Worm (Caenorhabditis elegans) whole organism, mixed stage, embryonic: ENCODE data around the gene slc-17.4.

Experiments used
- M03D4.4 ChIP-seq: sonication (generic microtip); optimal IDR thresholded peaks from 2 replicates; lab custom pipeline; 2017; ENCODE audit warnings: mild to moderate bottlenecking, missing genetic modification characterization, missing compliant biosample characterization
- bed-3 ChIP-seq: fragments of 200-800 bp; sonication (Bioruptor generic); optimal IDR thresholded peaks from 3 replicates; lab custom pipeline; 2018; ENCODE audit warnings: mild to moderate bottlenecking, missing genetic modification characterization, moderate library complexity, missing compliant biosample characterization
- blmp-1 ChIP-seq: fragments of 150-350 bp; optimal IDR thresholded peaks from 2 replicates; lab custom pipeline; 2014; ENCODE audit warnings: missing biosample characterization, missing genetic modification characterization
- ceh-39 ChIP-seq: fragments of 150-350 bp; optimal IDR thresholded peaks from 2 replicates; lab custom pipeline; 2014; ENCODE audit warnings: missing biosample characterization, missing genetic modification characterization
- ceh-43 ChIP-seq: fragments of 200-800 bp; sonication (Bioruptor generic); optimal IDR thresholded peaks from 2 replicates; lab custom pipeline; 2018; ENCODE audit warnings: mild to moderate bottlenecking, missing genetic modification characterization, moderate library complexity, missing compliant biosample characterization
- ceh-83 ChIP-seq: fragments of 200-800 bp; sonication (Bioruptor generic); optimal IDR thresholded peaks from 2 replicates; lab custom pipeline; 2018; ENCODE audit warnings: mild to moderate bottlenecking, missing genetic modification characterization, missing compliant biosample characterization
- ces-1 ChIP-seq: fragments of 150-350 bp; optimal IDR thresholded peaks from 2 replicates; lab custom pipeline; 2014; ENCODE audit warnings: missing biosample characterization, missing genetic modification reagents, missing genetic modification characterization
- cnd-1 ChIP-seq: fragments of 200-800 bp; sonication (Bioruptor generic); optimal IDR thresholded peaks from 2 replicates; lab custom pipeline; 2018; ENCODE audit warnings: mild to moderate bottlenecking, missing genetic modification characterization, missing compliant biosample characterization
- drap-1 ChIP-seq: fragments of 200-800 bp; sonication (Bioruptor generic); optimal IDR thresholded peaks from 3 replicates; lab custom pipeline; 2018; ENCODE audit warnings: mild to moderate bottlenecking, missing genetic modification characterization, missing compliant biosample characterization
- elt-1 ChIP-seq: sonication (generic microtip); optimal IDR thresholded peaks from 2 replicates; lab custom pipeline; 2017; ENCODE audit warnings: missing genetic modification characterization, mild to moderate bottlenecking, missing compliant biosample characterization, antibody characterized with exemption, moderate library complexity, borderline replicate concordance; ENCODE audit not compliant: insufficient read depth
- elt-3 ChIP-seq: fragments of 150-350 bp; optimal IDR thresholded peaks from 2 replicates; lab custom pipeline; 2014; ENCODE audit warnings: missing biosample characterization, missing genetic modification characterization
- flh-1 ChIP-seq: fragments of 200-800 bp; sonication (Bioruptor generic); optimal IDR thresholded peaks from 2 replicates; lab custom pipeline; 2018; ENCODE audit warnings: mild to moderate bottlenecking, missing genetic modification characterization, moderate library complexity, missing compliant biosample characterization
- ham-2 ChIP-seq: fragments of 200-800 bp; sonication (Bioruptor generic); optimal IDR thresholded peaks from 2 replicates; lab custom pipeline; 2018; ENCODE audit warnings: mild to moderate bottlenecking, missing genetic modification characterization, missing compliant biosample characterization
- hlh-1 ChIP-seq: fragments of 150-350 bp; optimal IDR thresholded peaks from 2 replicates; lab custom pipeline; 2014; ENCODE audit warnings: missing biosample characterization, missing genetic modification reagents, missing genetic modification characterization
- lin-13 ChIP-seq: fragments of 150-350 bp; optimal IDR thresholded peaks from 2 replicates; lab custom pipeline; 2014; ENCODE audit warnings: missing biosample characterization, missing genetic modification characterization
- lin-32 ChIP-seq: fragments of 200-800 bp; sonication (Bioruptor generic); optimal IDR thresholded peaks from 2 replicates; lab custom pipeline; 2018; ENCODE audit warnings: mild to moderate bottlenecking, missing genetic modification characterization, missing compliant biosample characterization
- lsy-2 ChIP-seq: fragments of 150-350 bp; optimal IDR thresholded peaks from 2 replicates; lab custom pipeline; 2014; ENCODE audit warnings: missing biosample characterization, missing genetic modification characterization
- mab-5 ChIP-seq: fragments of 150-350 bp; optimal IDR thresholded peaks from 2 replicates; lab custom pipeline; 2014; ENCODE audit warnings: missing biosample characterization, missing genetic modification characterization
- mep-1 ChIP-seq: fragments of 150-350 bp; optimal IDR thresholded peaks from 2 replicates; lab custom pipeline; 2017; ENCODE audit warnings: missing biosample characterization, missing genetic modification reagents, missing genetic modification characterization, inconsistent platforms
- mls-2 ChIP-seq: sonication (generic microtip); optimal IDR thresholded peaks from 2 replicates; lab custom pipeline; 2016; ENCODE audit warnings: mild to moderate bottlenecking, missing genetic modification characterization, moderate library complexity, missing compliant biosample characterization
- nhr-12 ChIP-seq: fragments of 150-350 bp; optimal IDR thresholded peaks from 2 replicates; lab custom pipeline; 2014; ENCODE audit warnings: missing biosample characterization, missing genetic modification characterization
- nhr-2 ChIP-seq: fragments of 150-350 bp; optimal IDR thresholded peaks from 2 replicates; lab custom pipeline; 2014; ENCODE audit warnings: missing biosample characterization, missing genetic modification characterization
- nhr-237 ChIP-seq: fragments of 150-350 bp; optimal IDR thresholded peaks from 2 replicates; lab custom pipeline; 2014; ENCODE audit warnings: missing biosample characterization, missing genetic modification characterization
- nhr-28 ChIP-seq: fragments of 150-350 bp; optimal IDR thresholded peaks from 2 replicates; lab custom pipeline; 2014; ENCODE audit warnings: missing biosample characterization, missing genetic modification characterization
- nhr-76 ChIP-seq: sonication (generic microtip); optimal IDR thresholded peaks from 2 replicates; lab custom pipeline; 2017; ENCODE audit warnings: missing biosample characterization, missing genetic modification characterization
- pha-4 ChIP-seq: fragments of 150-350 bp; optimal IDR thresholded peaks from 2 replicates; lab custom pipeline; 2018; ENCODE audit warnings: missing biosample characterization, missing genetic modification reagents, missing genetic modification characterization
- snpc-4 ChIP-seq: fragments of 150-350 bp; optimal IDR thresholded peaks from 2 replicates; lab custom pipeline; 2014; ENCODE audit warnings: missing biosample characterization, missing genetic modification characterization
- sptf-1 ChIP-seq: sonication (generic microtip); optimal IDR thresholded peaks from 2 replicates; lab custom pipeline; 2017; ENCODE audit warnings: mild to moderate bottlenecking, missing genetic modification characterization, moderate library complexity, missing compliant biosample characterization
- tbx-8 ChIP-seq: fragments of 200-800 bp; sonication (Bioruptor generic); optimal IDR thresholded peaks from 2 replicates; lab custom pipeline; 2018; ENCODE audit warnings: mild to moderate bottlenecking, missing genetic modification characterization, moderate library complexity, missing compliant biosample characterization
- unc-120 ChIP-seq: sonication (generic microtip); optimal IDR thresholded peaks from 2 replicates; lab custom pipeline; 2017; ENCODE audit warnings: missing genetic modification characterization, missing compliant biosample characterization; ENCODE audit not compliant: poor library complexity, severe bottlenecking
- unc-39 ChIP-seq: fragments of 150-350 bp; optimal IDR thresholded peaks from 2 replicates; lab custom pipeline; 2014; ENCODE audit warnings: missing biosample characterization, missing genetic modification characterization
- unc-62 ChIP-seq: fragments of 150-350 bp; optimal IDR thresholded peaks from 2 replicates; lab custom pipeline; 2014; ENCODE audit warnings: missing biosample characterization, missing genetic modification reagents, missing genetic modification characterization
- zip-8 ChIP-seq: fragments of 150-350 bp; optimal IDR thresholded peaks from 2 replicates; lab custom pipeline; 2014; ENCODE audit warnings: missing biosample characterization, missing genetic modification characterization
- ztf-11 ChIP-seq: fragments of 150-350 bp; optimal IDR thresholded peaks from 2 replicates; lab custom pipeline; 2014; ENCODE audit warnings: missing biosample characterization, missing genetic modification characterization

slc-17.4 gene

DNA sequence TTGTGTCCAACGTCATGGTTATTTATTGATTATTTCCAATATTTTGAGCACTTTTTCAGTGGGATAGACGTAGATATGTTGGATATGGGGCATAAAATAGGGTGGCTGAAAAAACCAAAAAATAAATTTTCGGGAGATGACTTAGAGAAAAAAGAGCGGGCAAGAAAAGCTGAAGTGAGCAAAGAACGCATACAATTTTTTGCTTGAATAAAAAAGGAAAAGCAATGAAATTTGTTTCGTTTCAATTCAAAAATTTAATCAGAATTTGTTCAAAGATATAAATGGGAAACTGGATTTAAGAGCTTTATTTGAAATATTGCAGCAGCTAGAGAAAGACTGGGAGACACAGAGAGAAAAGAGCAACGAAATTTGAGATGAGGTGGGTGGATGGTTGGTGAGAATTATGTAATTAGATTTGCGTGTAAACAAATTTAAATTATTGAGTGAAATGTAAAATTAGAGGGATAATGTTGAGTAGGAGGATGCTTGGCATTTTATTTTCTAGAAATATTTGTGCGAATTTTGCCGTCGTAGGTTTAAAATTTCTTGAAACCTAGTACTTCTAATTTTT, at the start of gene slc-17.4, which contains the start of gene T28F3.11:
TSS of gene slc-17.4 (minus strand) at position 105 of the 571 bp plus-strand sequence.
TSS of gene T28F3.11 (minus strand) at position 51 of the 571 bp plus-strand sequence.
- peak; percentile 64 for TF ChIP-seq ces-1 (GFP tag; lab: Kevin White, UChicago)
- TF ChIP-seq ham-2, result no peak

DNA sequence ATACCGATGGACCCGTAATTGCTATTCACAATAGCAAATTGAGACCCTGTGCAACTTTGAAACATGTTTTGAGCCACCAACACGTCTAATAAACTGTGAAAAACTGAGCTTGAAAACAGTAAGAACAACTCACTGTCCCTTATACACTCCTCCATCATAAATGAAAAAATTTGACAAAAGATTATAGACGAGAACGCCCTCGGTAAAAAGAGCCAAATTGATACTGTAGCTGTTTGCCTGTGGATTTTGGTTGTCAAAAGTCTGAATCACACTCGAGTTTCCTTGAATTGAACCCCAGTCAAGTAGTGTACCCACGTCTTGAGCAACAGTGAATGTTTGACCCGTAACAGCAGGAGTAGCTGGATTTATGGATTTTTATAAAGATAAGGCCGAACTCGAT, 49.5 kb upstream of the slc-17.4 start:
- TF ChIP-seq unc-62, result no peak
- TF ChIP-seq flh-1 (GFP tag; lab: Kevin White, UChicago), result no peak
- no peak for TF ChIP-seq unc-39 (tag; lab: Kevin White, UChicago)
- TF ChIP-seq ham-2, result no peak
- TF ChIP-seq pha-4, result no peak
- no peak for TF ChIP-seq lin-13
- no peak for TF ChIP-seq nhr-28
- no peak for TF ChIP-seq mep-1 (tag; lab: Kevin White, UChicago)
- no peak for TF ChIP-seq ces-1 (GFP tag; lab: Kevin White, UChicago)
- no peak for TF ChIP-seq nhr-2 (tag; lab: Kevin White, UChicago)
- TF ChIP-seq elt-3, result no peak
- no peak for TF ChIP-seq elt-1 (tag; lab: Kevin White, UChicago)
- no peak for TF ChIP-seq snpc-4 (tag; lab: Kevin White, UChicago)
- TF ChIP-seq lin-32, result no peak
- TF ChIP-seq blmp-1 (tag; lab: Kevin White, UChicago), result no peak
- TF ChIP-seq nhr-76, result no peak
- no peak for TF ChIP-seq ceh-83
- TF ChIP-seq, all 35 proteins: peak for 0

ce11 chrIV:17338920-17339510, 47.5 kb upstream of the slc-17.4 start, which contains the start of gene C49C3.10:
TSS of gene C49C3.10 (minus strand) at chrIV:17338970.
- TF ChIP-seq nhr-237 (tag; lab: Kevin White, UChicago) (no peak), M03D4.4 (no peak), pha-4 (no peak), ceh-39 (no peak), bed-3 (GFP tag; lab: Kevin White, UChicago) (no peak), nhr-12 (tag; lab: Kevin White, UChicago) (no peak), hlh-1 (no peak), ceh-83 (no peak), nhr-76 (no peak), mls-2 (tag; lab: Kevin White, UChicago) (no peak), nhr-28 (no peak), flh-1 (GFP tag; lab: Kevin White, UChicago) (no peak), tbx-8 (no peak), snpc-4 (tag; lab: Kevin White, UChicago) (no peak), elt-1 (tag; lab: Kevin White, UChicago) (no peak), ceh-43 (no peak), lsy-2 (tag; lab: Kevin White, UChicago) (no peak), ztf-11 (tag; lab: Kevin White, UChicago) (no peak), mep-1 (tag; lab: Kevin White, UChicago) (no peak)

ce11 chrIV:17335031-17335430, 43.5 kb upstream of the slc-17.4 start, which contains the start of gene C49C3.8:
TSS of gene C49C3.8 (plus strand) at chrIV:17335203.
- peak; percentile 43 for TF ChIP-seq ces-1 (GFP tag; lab: Kevin White, UChicago)
- TF ChIP-seq hlh-1, result peak; percentile 53
- TF ChIP-seq lsy-2 (tag; lab: Kevin White, UChicago), result no peak
- TF ChIP-seq ceh-39, result peak; percentile 59
- TF ChIP-seq mep-1 (tag; lab: Kevin White, UChicago), result no peak

DNA sequence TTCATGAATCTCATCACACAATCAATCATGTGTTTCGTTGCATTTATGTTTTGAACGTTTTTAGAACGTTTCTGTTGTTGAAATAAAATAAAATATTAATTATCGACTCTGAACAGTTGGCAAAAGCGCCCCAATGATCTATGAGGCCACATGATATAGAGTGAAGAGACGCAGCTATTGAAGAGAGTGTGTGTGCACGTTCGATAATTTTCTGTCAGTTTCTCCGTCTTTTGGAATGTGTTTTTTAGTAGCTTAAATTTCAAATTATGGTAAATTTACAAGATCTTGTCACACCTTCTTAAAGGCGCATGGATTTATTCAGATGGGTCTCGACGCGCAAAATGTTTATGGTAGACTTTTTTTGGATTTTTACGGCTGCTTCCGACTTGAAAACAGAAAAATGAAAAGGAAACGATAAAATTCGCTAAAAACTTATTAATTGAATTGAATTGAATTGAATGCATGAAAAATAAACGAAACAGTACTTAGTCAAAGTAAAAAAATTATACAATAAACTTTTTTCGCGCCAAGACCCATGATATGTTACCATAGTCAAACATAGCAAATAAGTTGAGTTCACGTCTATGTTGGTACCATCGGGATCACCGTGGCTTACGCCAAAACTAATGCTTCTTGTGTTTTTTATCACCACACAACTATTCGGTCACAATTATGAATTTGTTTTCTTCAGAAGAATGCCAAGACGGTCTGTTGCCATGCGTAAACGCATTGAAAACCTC, 42.2 kb upstream of the slc-17.4 start, which contains the start of gene C49C3.15:
TSS of gene C49C3.15 (plus strand) at position 690 of the 740 bp plus-strand sequence.
- no peak for TF ChIP-seq mab-5
- no peak for TF ChIP-seq ham-2
- TF ChIP-seq lin-13, result no peak
- TF ChIP-seq blmp-1 (tag; lab: Kevin White, UChicago), result no peak
- TF ChIP-seq bed-3 (GFP tag; lab: Kevin White, UChicago), result no peak
- no peak for TF ChIP-seq snpc-4 (tag; lab: Kevin White, UChicago)
- no peak for TF ChIP-seq zip-8 (tag; lab: Kevin White, UChicago)
- peak; percentile 31 for TF ChIP-seq ces-1 (GFP tag; lab: Kevin White, UChicago)
- no peak for TF ChIP-seq mls-2 (tag; lab: Kevin White, UChicago)
- no peak for TF ChIP-seq drap-1 (GFP tag; lab: Kevin White, UChicago)
- peak; percentile 46 for TF ChIP-seq hlh-1
- TF ChIP-seq unc-62, result peak; percentile 35
- TF ChIP-seq ceh-43, result peak; percentile 23
- peak; percentile 40 for TF ChIP-seq mep-1 (tag; lab: Kevin White, UChicago)
- no peak for TF ChIP-seq tbx-8
- no peak for TF ChIP-seq ceh-83
- peak; percentile 18 for TF ChIP-seq pha-4
- TF ChIP-seq flh-1 (GFP tag; lab: Kevin White, UChicago), result no peak
- TF ChIP-seq lsy-2 (tag; lab: Kevin White, UChicago), result no peak
- no peak for TF ChIP-seq cnd-1 (tag; lab: Kevin White, UChicago)
- TF ChIP-seq ceh-39, result peak; percentile 69
- no peak for TF ChIP-seq M03D4.4
- TF ChIP-seq elt-1 (tag; lab: Kevin White, UChicago), result no peak
- no peak for TF ChIP-seq unc-39 (tag; lab: Kevin White, UChicago)
- no peak for TF ChIP-seq nhr-237 (tag; lab: Kevin White, UChicago)
- no peak for TF ChIP-seq nhr-28
- TF ChIP-seq unc-120 (tag; lab: Kevin White, UChicago), result no peak
- no peak for TF ChIP-seq sptf-1
- TF ChIP-seq ztf-11 (tag; lab: Kevin White, UChicago), result no peak
- no peak for TF ChIP-seq nhr-76
- no peak for TF ChIP-seq lin-32
- no peak for TF ChIP-seq nhr-12 (tag; lab: Kevin White, UChicago)
- TF ChIP-seq elt-3, result no peak
